Fruit fly (Drosophila melanogaster) whole organism: ENCODE measurements around the gene Sap30.

Experiments used
- CG8478 ChIP-seq: fragments of >200 bp; optimal IDR thresholded peaks from 2 replicates; lab custom pipeline; 2018; ENCODE audit warnings: inconsistent platforms
- psq ChIP-seq: fragments of >200 bp; optimal IDR thresholded peaks from 2 replicates; lab custom pipeline; 2017

DNA sequence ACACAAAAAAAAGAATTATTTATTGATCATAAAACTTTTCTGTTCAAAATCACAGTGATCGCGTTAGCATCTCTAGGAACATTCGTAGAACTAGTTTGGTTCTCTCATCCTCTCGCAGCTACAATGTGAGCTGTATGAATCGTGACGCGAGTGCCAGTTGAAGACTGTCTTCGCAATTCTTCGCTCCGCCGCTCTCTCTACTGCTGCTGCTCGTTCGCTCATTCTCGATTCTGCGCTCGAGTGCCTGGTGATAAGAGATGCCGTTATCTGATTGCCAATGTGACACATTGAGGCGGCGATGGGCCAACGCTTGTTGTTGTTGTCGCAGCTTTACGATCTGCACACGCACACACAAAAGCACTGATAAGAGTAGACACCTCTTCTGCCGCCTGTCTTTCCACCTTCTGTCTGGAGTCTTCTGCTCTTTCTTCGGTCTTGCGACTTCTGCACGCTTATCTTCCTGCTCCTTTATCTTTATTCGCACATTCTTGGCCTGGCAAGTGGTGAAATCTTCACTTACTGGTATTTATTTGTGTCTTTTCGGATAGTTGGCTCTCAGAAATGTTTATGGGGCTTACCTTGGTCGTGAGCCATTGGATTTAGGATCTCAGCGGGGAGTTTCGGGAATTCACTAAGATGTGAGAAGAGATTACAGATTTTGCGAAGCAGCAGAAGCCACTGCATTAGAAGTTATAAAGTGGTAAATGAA, 49.2 kb downstream of the Sap30 start:
- TF ChIP-seq psq (lab: Kevin White, UChicago): no peak
- no peak for TF ChIP-seq CG8478 (lab: Kevin White, UChicago)
